Worm (Caenorhabditis elegans): ENCODE measurements around the gene srx-7.

srx-7 gene

DNA sequence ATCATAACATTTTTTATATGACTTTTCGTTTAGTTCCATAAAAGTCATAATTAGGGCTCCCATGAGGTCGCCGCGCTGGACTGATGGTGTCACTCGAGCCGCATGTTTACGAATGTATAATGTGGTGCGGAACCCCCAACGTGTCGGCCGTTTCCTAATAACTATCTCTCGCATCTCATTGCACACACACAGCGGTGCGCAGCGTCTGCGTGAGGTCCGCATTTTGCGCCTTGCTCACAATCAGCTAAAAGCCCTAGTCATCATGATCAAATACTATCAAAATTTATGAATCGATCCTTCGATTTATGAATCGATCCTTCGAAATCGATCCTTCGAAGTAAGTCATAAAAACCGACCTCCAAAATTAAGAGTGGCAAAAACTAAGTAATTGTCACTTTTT lies at the start of gene srx-7:
Gene srx-7, plus strand, starts transcription at position 256 of the 400 bp plus-strand sequence.
- no peak for TF ChIP-seq ceh-2 (tag; optimal IDR thresholded peaks at IDR 0.05)

- TF ChIP-seq fkh-6 (tag; optimal IDR thresholded peaks at IDR 0.05) = no peak
- no peak for TF ChIP-seq fkh-10 (GFP tag; optimal IDR thresholded peaks at IDR 0.05)
- no peak for TF ChIP-seq ttx-3 (tag; optimal IDR thresholded peaks at IDR 0.05)
- no peak for TF ChIP-seq nhr-232 (tag; optimal IDR thresholded peaks at IDR 0.05)
- TF ChIP-seq gmeb-2 (tag; optimal IDR thresholded peaks at IDR 0.05) = no peak
- TF ChIP-seq ceh-31 (tag; optimal IDR thresholded peaks at IDR 0.05) = no peak
- no peak for TF ChIP-seq nfya-1 (tag; optimal IDR thresholded peaks at IDR 0.05)
- no peak for TF ChIP-seq mec-3 (tag; optimal IDR thresholded peaks at IDR 0.05; ENCODE audit: borderline replicate concordance)
- TF ChIP-seq elt-4 (tag; optimal IDR thresholded peaks at IDR 0.05) = no peak
- no peak for TF ChIP-seq fax-1 (tag; optimal IDR thresholded peaks at IDR 0.05)
- no peak for TF ChIP-seq pha-2 (tag; optimal IDR thresholded peaks at IDR 0.05)
- no peak for TF ChIP-seq T23F11.4 (GFP tag; optimal IDR thresholded peaks at IDR 0.05)
- no peak for TF ChIP-seq ceh-34 (tag; optimal IDR thresholded peaks at IDR 0.05)
- no peak for TF ChIP-seq ceh-9 (tag; optimal IDR thresholded peaks at IDR 0.05)
- no peak for TF ChIP-seq unc-42 (tag; optimal IDR thresholded peaks at IDR 0.05)
- TF ChIP-seq lim-6 (tag; optimal IDR thresholded peaks at IDR 0.05) = no peak
- no peak for TF ChIP-seq dmd-4 (tag; optimal IDR thresholded peaks at IDR 0.05; ENCODE audit: borderline replicate concordance)
- no peak for TF ChIP-seq pha-4 (tag; optimal IDR thresholded peaks at IDR 0.05)
- TF ChIP-seq unc-3 (GFP tag; conservative IDR thresholded peaks at IDR 0.05) = no peak
- no peak for TF ChIP-seq unc-3 (tag; optimal IDR thresholded peaks at IDR 0.05)
- TF ChIP-seq che-1 (tag; optimal IDR thresholded peaks at IDR 0.05) = no peak
Observed at ce11 chrV:512420-512819, 47.6 kb upstream of the srx-7 start, which contains the start of gene srh-37. Gene srh-37 (minus strand): TSS chrV:512520.

DNA sequence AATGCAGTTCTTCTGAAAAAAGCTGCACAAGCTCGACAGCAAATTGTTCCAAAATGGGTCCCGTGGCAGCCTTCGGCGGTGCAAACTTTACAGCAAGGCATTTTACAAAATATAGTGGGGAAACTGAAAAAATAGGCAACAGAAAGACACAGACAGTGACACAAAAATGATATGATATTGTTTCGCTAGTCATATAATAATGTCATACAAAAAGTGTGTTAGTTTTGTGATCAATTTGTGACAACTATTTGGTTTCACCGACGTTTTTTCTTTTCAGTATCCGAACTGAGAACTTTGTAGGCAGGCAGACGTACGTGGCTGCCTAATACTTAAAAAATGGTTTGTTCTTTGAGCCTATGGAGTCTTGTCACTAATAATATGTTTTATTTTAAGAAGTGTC lies 40.5 kb upstream of the srx-7 start, which contains the start of gene nhr-210:
Gene nhr-210, minus strand, starts transcription at position 101 of the 400 bp plus-strand sequence.
- no peak for TF ChIP-seq pat-9 (tag; optimal IDR thresholded peaks at IDR 0.05)

DNA sequence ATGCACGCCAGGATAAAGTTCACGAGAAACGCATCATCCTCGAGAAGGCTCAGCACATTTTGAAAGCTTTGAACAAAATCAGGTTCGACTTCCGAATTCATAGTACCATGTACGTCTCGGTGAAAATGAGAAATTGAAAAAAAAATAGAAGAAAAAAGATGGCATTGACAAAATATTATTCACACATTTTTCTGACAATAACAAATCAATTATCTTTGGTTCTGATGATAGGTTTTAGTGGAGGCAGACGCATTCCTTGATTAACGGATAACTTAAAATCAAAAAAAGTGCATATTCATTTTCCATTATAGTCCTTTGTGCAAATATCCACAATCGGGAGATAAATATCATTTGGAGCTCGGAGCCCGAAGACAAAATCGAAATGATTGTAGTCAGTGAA lies 38.5 kb upstream of the srx-7 start, which contains the start of gene srw-107:
Gene srw-107, minus strand, starts transcription at position 101 of the 400 bp plus-strand sequence.
- no peak for TF ChIP-seq gmeb-2 (tag; optimal IDR thresholded peaks at IDR 0.05)
- no peak for TF ChIP-seq unc-86 (tag; optimal IDR thresholded peaks at IDR 0.05)
- TF ChIP-seq pqm-1 (tag; optimal IDR thresholded peaks at IDR 0.05) = no peak
- no peak for TF ChIP-seq ceh-2 (tag; optimal IDR thresholded peaks at IDR 0.05)
- no peak for TF ChIP-seq elt-4 (tag; optimal IDR thresholded peaks at IDR 0.05)
- TF ChIP-seq eyg-1 (tag; optimal IDR thresholded peaks at IDR 0.05) = no peak
- no peak for TF ChIP-seq hlh-8 (tag; optimal IDR thresholded peaks at IDR 0.05)
- no peak for TF ChIP-seq lin-11 (tag; optimal IDR thresholded peaks at IDR 0.05)
- no peak for TF ChIP-seq unc-42 (tag; optimal IDR thresholded peaks at IDR 0.05)
- no peak for TF ChIP-seq ceh-6 (GFP tag; optimal IDR thresholded peaks at IDR 0.05)
- no peak for TF ChIP-seq ceh-18 (tag; optimal IDR thresholded peaks at IDR 0.05)
- no peak for TF ChIP-seq pat-9 (tag; optimal IDR thresholded peaks at IDR 0.05)
- TF ChIP-seq npax-4 (tag; optimal IDR thresholded peaks at IDR 0.05) = no peak
- no peak for TF ChIP-seq C38D4.7 (GFP tag; optimal IDR thresholded peaks at IDR 0.05)
- TF ChIP-seq mec-3 (tag; optimal IDR thresholded peaks at IDR 0.05; ENCODE audit: borderline replicate concordance) = no peak

- TF ChIP-seq nfya-1 (tag; optimal IDR thresholded peaks at IDR 0.05) (no peak), elt-2 (tag; optimal IDR thresholded peaks at IDR 0.05) (no peak), ceh-18 (tag; optimal IDR thresholded peaks at IDR 0.05) (no peak)
Observed at ce11 chrV:524058-524457, 35.9 kb upstream of the srx-7 start, which contains the start of gene lipl-3. Gene lipl-3 (minus strand): TSS chrV:524218.

DNA sequence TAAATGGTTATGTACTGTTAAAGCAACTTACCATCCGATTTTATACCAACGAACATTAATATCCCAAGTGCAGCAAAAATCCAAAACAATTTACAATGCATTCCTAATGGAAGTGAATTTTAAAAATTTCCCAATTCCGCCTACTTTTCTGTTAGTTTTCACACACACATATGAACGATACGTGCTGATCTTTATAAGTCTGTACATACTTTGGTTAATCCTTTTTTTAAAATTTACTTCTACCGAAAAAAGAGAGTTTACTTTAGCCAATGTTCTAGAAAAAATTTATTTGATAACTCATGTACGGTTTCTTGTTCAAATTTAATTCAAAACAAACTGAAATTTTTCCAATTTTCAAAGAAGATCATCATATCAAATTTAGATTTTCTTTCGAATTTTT lies 35.0 kb upstream of the srx-7 start, which contains the start of gene R11G11.16:
Gene R11G11.16, minus strand, starts transcription at position 101 of the 400 bp plus-strand sequence.
- no peak for TF ChIP-seq pag-3 (tag; optimal IDR thresholded peaks at IDR 0.05; ENCODE audit: borderline replicate concordance)
